Worm (Caenorhabditis elegans) whole organism, young adult: ENCODE results near the gene pho-6.

Source experiments
- F22D6.2 ChIP-seq: sonication (generic microtip); optimal IDR thresholded peaks from 2 replicates; lab custom pipeline; 2016; ENCODE audit warnings: mild to moderate bottlenecking, missing genetic modification characterization, missing compliant biosample characterization
- F57A8.1 ChIP-seq: fragments of 200-800 bp; sonication (Bioruptor generic); optimal IDR thresholded peaks from 2 replicates; lab custom pipeline; 2018; ENCODE audit warnings: mild to moderate bottlenecking, missing genetic modification characterization, moderate library complexity, missing compliant biosample characterization
- T26A5.8 ChIP-seq: sonication (generic microtip); optimal IDR thresholded peaks from 2 replicates; lab custom pipeline; 2016; ENCODE audit warnings: missing genetic modification characterization, missing compliant biosample characterization
- ama-1 ChIP-seq, 3 experiments: fragments of 150-350 bp in 1 of 3; sonication (generic microtip) in 2 of 3; optimal IDR thresholded peaks; 2 replicates each; lab custom pipeline; 2014 to 2018; ENCODE audit warnings: missing biosample characterization in 2 of 3, missing genetic modification characterization in 2 of 3, missing genetic modification reagents in 2 of 3
- cebp-1 ChIP-seq, 2 experiments: fragments of 200-800 bp in 1 of 2; sonication (Bioruptor generic) in 1 of 2; sonication (generic microtip) in 1 of 2; IDR thresholded peaks in 1 of 2; optimal IDR thresholded peaks in 1 of 2; 2 replicates each; pipeline versions ENCODE4 v1.3.6 to Lab custom; 2017 to 2022; ENCODE audit warnings: missing compliant biosample characterization in 2 of 2, missing genetic modification characterization in 2 of 2, mild to moderate bottlenecking in 1 of 2, missing genetic modification reagents in 1 of 2, moderate library complexity in 1 of 2
- ekl-4 ChIP-seq: fragments of 200-800 bp; sonication (Bioruptor generic); IDR thresholded peaks from 2 replicates; pipeline ENCODE4 v1.3.6; 2022; ENCODE audit warnings: missing genetic modification reagents, missing genetic modification characterization, missing compliant biosample characterization
- mes-4 ChIP-seq: sonication (generic microtip); optimal IDR thresholded peaks from 2 replicates; lab custom pipeline; 2016; ENCODE audit warnings: missing genotype, missing genetic modification characterization, missing compliant biosample characterization
- pha-4 ChIP-seq: fragments of 150-350 bp; sonication (generic microtip); optimal IDR thresholded peaks from 2 replicates; lab custom pipeline; 2014; ENCODE audit warnings: missing biosample characterization, missing genetic modification reagents, missing genetic modification characterization
- unc-130 ChIP-seq: sonication (generic microtip); optimal IDR thresholded peaks from 2 replicates; lab custom pipeline; 2016; ENCODE audit warnings: missing genetic modification reagents, missing genetic modification characterization, missing compliant biosample characterization
- ztf-26 ChIP-seq: sonication (generic microtip); optimal IDR thresholded peaks from 2 replicates; lab custom pipeline; 2017; ENCODE audit warnings: missing genetic modification characterization, missing compliant biosample characterization

DNA sequence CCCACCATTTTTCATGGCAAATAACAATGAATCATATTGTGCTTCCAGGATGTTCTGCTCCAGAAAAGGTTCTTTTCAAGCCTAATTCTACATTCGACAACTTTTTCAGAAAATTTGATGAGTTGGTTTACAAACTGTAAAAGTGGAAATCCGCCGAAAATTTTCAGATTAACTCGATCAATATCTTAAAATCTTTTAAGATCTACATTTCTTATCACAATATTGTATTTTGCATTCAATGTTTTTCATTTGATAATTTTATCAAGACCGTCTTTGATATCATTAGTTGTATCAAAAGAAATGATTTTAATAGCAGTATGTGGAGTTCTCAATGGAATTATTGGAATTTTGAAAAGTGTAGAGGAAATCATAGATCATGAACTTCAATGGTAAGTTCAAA is 34.5 kb downstream of the pho-6 start, which contains the start of gene F38E1.6:
- TF ChIP-seq F22D6.2 (tag; lab: Kevin White, UChicago) (no peak), unc-130 (no peak), cebp-1 (GFP tag; IDR thresholded peaks at IDR 0.05; lab: Robert Waterston, UW) (no peak), cebp-1 (tag; optimal IDR thresholded peaks at IDR 0.05; lab: Kevin White, UChicago) (no peak), ekl-4 (no peak), ama-1 (optimal IDR thresholded peaks at IDR 0.05; lab: Kevin White, UChicago) (no peak), ama-1 (GFP tag; optimal IDR thresholded peaks at IDR 0.05; lab: Kevin White, UChicago) (no peak), mes-4 (tag; lab: Kevin White, UChicago) (no peak), T26A5.8 (no peak), pha-4 (tag; lab: Kevin White, UChicago) (no peak), ztf-26 (tag; lab: Kevin White, UChicago) (no peak), F57A8.1 (GFP tag; lab: Kevin White, UChicago) (no peak)
